Worm (Caenorhabditis elegans) whole organism, young adult: Measurements from ENCODE around the gene T28A8.5.

Experiments
- dpff-1 ChIP-seq: sonication (generic microtip); optimal IDR thresholded peaks from 2 replicates; lab custom pipeline; 2017; ENCODE audit warnings: mild to moderate bottlenecking, missing genetic modification characterization, missing compliant biosample characterization
- lin-35 ChIP-seq, 3 experiments: fragments of 150-350 bp in 2 of 3; sonication (generic microtip) in 1 of 3; optimal IDR thresholded peaks; 2 replicates each; lab custom pipeline; 2014 to 2018; ENCODE audit warnings: missing biosample characterization in 3 of 3, missing genetic modification characterization in 3 of 3, missing genetic modification reagents in 3 of 3
- nfya-1 ChIP-seq: sonication (generic microtip); optimal IDR thresholded peaks from 2 replicates; lab custom pipeline; 2017; ENCODE audit warnings: antibody characterized with exemption, missing compliant biosample characterization, missing genetic modification characterization, borderline replicate concordance; ENCODE audit not compliant: insufficient read depth
- rec-8 ChIP-seq, 2 experiments: sonication (generic microtip); optimal IDR thresholded peaks; 2 replicates each; lab custom pipeline; 2016; ENCODE audit warnings: mild to moderate bottlenecking in 2 of 2, missing genetic modification characterization in 2 of 2, missing genetic modification reagents in 2 of 2, missing genotype in 2 of 2, missing biosample characterization in 1 of 2, missing compliant biosample characterization in 1 of 2, moderate library complexity in 1 of 2
- sea-2 ChIP-seq: fragments of 200-800 bp; sonication (Bioruptor generic); IDR thresholded peaks from 2 replicates; pipeline ENCODE4 v1.3.6; 2022; ENCODE audit warnings: missing genetic modification characterization, missing compliant biosample characterization
- snpc-4 ChIP-seq, 5 experiments: fragments of 150-350 bp in 1 of 5; sonication (generic microtip) in 4 of 5; optimal IDR thresholded peaks; 2 replicates each; lab custom pipeline; 2014 to 2018; ENCODE audit warnings: missing genetic modification characterization in 5 of 5, missing biosample characterization in 3 of 5, antibody characterized with exemption in 2 of 5, mild to moderate bottlenecking in 2 of 5, missing compliant biosample characterization in 2 of 5, missing genotype in 2 of 5, moderate library complexity in 2 of 5, missing genetic modification reagents in 1 of 5
- unc-62 ChIP-seq: fragments of 150-350 bp; optimal IDR thresholded peaks from 2 replicates; lab custom pipeline; 2014; ENCODE audit warnings: missing biosample characterization, missing genetic modification reagents, missing genetic modification characterization

ce11 chrIII:13510753-13511152 is 9.3 kb downstream of the T28A8.5 start:
- TF ChIP-seq snpc-4 (GFP tag; optimal IDR thresholded peaks at IDR 0.05; lab: Kevin White, UChicago) (no peak), snpc-4 (tag; optimal IDR thresholded peaks at IDR 0.05; lab: Kevin White, UChicago) (no peak), dpff-1 (tag; lab: Kevin White, UChicago) (no peak), lin-35 (GFP tag; optimal IDR thresholded peaks at IDR 0.05; lab: Kevin White, UChicago) (no peak), nfya-1 (tag; lab: Kevin White, UChicago) (no peak), rec-8 (tag; optimal IDR thresholded peaks at IDR 0.05; lab: Kevin White, UChicago) (no peak), unc-62 (GFP tag; lab: Kevin White, UChicago) (no peak), sea-2 (no peak)
